Worm (Caenorhabditis elegans) whole organism, L2 larva: Measurements from ENCODE around the gene D1086.2.

ENCODE experiments used
- Y55F3AM.14 ChIP-seq: fragments of 200-800 bp; sonication (Bioruptor generic); optimal IDR thresholded peaks from 2 replicates; lab custom pipeline; 2018; ENCODE audit warnings: mild to moderate bottlenecking, missing genetic modification characterization, missing compliant biosample characterization
- blmp-1 ChIP-seq: sonication (generic microtip); optimal IDR thresholded peaks from 2 replicates; lab custom pipeline; 2017; ENCODE audit warnings: missing genetic modification characterization, mild to moderate bottlenecking, missing compliant biosample characterization, antibody characterized with exemption, moderate library complexity; ENCODE audit not compliant: insufficient read depth
- egl-27 ChIP-seq: sonication (generic microtip); optimal IDR thresholded peaks from 3 replicates; lab custom pipeline; 2017; ENCODE audit warnings: missing biosample characterization, missing genetic modification reagents, missing genetic modification characterization
- fos-1 ChIP-seq: fragments of 150-350 bp; optimal IDR thresholded peaks from 2 replicates; lab custom pipeline; 2014; ENCODE audit warnings: missing biosample characterization, missing genetic modification characterization
- lsy-2 ChIP-seq, 2 experiments: fragments of 150-350 bp in 1 of 2; sonication (generic microtip) in 1 of 2; optimal IDR thresholded peaks; 2 replicates each; lab custom pipeline; 2014 to 2017; ENCODE audit warnings: missing biosample characterization in 2 of 2, missing genetic modification characterization in 2 of 2
- mab-5 ChIP-seq: fragments of 150-350 bp; optimal IDR thresholded peaks from 2 replicates; lab custom pipeline; 2014; ENCODE audit warnings: missing biosample characterization, missing genetic modification characterization
- nhr-129 ChIP-seq: fragments of 150-350 bp; optimal IDR thresholded peaks from 2 replicates; lab custom pipeline; 2014; ENCODE audit warnings: missing biosample characterization, missing genetic modification characterization
- nhr-237 ChIP-seq: fragments of 150-350 bp; optimal IDR thresholded peaks from 2 replicates; lab custom pipeline; 2014; ENCODE audit warnings: missing biosample characterization, missing genetic modification characterization
- nhr-6 ChIP-seq: fragments of 150-350 bp; optimal IDR thresholded peaks from 2 replicates; lab custom pipeline; 2014; ENCODE audit warnings: missing biosample characterization, missing genetic modification characterization
- skn-1 ChIP-seq: sonication (generic microtip); optimal IDR thresholded peaks from 2 replicates; lab custom pipeline; 2017; ENCODE audit warnings: missing biosample characterization, missing genetic modification characterization
- sma-3 ChIP-seq: sonication (generic microtip); optimal IDR thresholded peaks from 2 replicates; lab custom pipeline; 2016; ENCODE audit warnings: missing genetic modification reagents, missing genetic modification characterization, missing compliant biosample characterization
- unc-39 ChIP-seq: fragments of 150-350 bp; optimal IDR thresholded peaks from 2 replicates; lab custom pipeline; 2014; ENCODE audit warnings: missing biosample characterization, missing genetic modification characterization
- unc-55 ChIP-seq: fragments of 150-350 bp; sonication (generic microtip); optimal IDR thresholded peaks from 3 replicates; lab custom pipeline; 2014; ENCODE audit warnings: missing biosample characterization, missing genetic modification reagents, missing genetic modification characterization

DNA sequence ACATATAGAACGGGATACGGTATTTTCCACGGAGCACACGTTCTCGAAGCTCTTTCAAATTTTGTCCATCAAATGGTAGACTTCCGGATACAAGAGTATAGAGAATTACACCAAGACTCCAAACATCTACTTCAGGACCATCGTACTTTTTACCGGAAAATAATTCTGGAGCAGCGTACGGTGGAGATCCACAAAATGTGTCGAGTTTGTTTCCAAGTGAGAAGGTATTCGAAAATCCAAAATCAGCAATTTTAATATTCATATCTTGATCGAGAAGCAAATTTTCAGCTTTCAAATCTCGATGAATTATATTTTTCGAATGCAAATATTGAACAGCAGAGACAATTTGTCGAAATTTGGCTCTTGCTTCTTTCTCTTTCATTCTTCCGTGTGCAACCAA is 24.7 kb upstream of the D1086.2 start:
- no peak for TF ChIP-seq sma-3
- TF ChIP-seq fos-1, result no peak
- no peak for TF ChIP-seq mab-5
- TF ChIP-seq skn-1, result no peak
- no peak for TF ChIP-seq blmp-1 (tag; lab: Kevin White, UChicago)
- TF ChIP-seq nhr-129, result no peak
- TF ChIP-seq unc-39 (tag; lab: Kevin White, UChicago), result no peak
- no peak for TF ChIP-seq nhr-237 (tag; lab: Kevin White, UChicago)
- TF ChIP-seq lsy-2 (tag; optimal IDR thresholded peaks at IDR 0.05; lab: Kevin White, UChicago), result no peak
- TF ChIP-seq unc-55, result no peak
- no peak for TF ChIP-seq nhr-6 (tag; lab: Kevin White, UChicago)
- no peak for TF ChIP-seq Y55F3AM.14 (GFP tag; lab: Kevin White, UChicago)
- TF ChIP-seq egl-27 (tag; lab: Kevin White, UChicago), result no peak
